Fruit fly (Drosophila melanogaster) whole organism, embryonic: Measurements from ENCODE around the gene CG5235.

Experiments used
- BtbVII ChIP-seq: fragments of 200-800 bp; sonication (Bioruptor generic); optimal IDR thresholded peaks from 3 replicates; lab custom pipeline; 2017; ENCODE audit warnings: missing biosample characterization, mild to moderate bottlenecking, missing genetic modification characterization
- CG10565 ChIP-seq: fragments of 200-800 bp; sonication (Bioruptor generic); optimal IDR thresholded peaks from 3 replicates; lab custom pipeline; 2016; ENCODE audit warnings: missing biosample characterization, mild to moderate bottlenecking, missing genetic modification characterization
- CG11085 ChIP-seq: fragments of 200-800 bp; sonication (Bioruptor generic); IDR thresholded peaks from 2 replicates; pipeline ENCODE4 v1.3.6; 2022; ENCODE audit warnings: missing biosample characterization, missing genetic modification characterization
- CG11093 ChIP-seq: fragments of 200-800 bp; sonication (Bioruptor generic); IDR thresholded peaks from 3 replicates; pipeline ENCODE4 v1.3.6; 2022; ENCODE audit warnings: missing biosample characterization, missing genetic modification characterization
- CG11398 ChIP-seq: fragments of 200-800 bp; sonication (Bioruptor generic); optimal IDR thresholded peaks from 2 replicates; lab custom pipeline; 2016; ENCODE audit warnings: missing biosample characterization, missing genetic modification characterization
- CG11560 ChIP-seq: fragments of 200-800 bp; sonication (Bioruptor generic); IDR thresholded peaks from 3 replicates; pipeline ENCODE4 v1.3.6; 2022; ENCODE audit warnings: missing biosample characterization, missing genetic modification characterization
- CG13775 ChIP-seq: fragments of 200-800 bp; sonication (Bioruptor generic); optimal IDR thresholded peaks from 3 replicates; lab custom pipeline; 2017; ENCODE audit warnings: missing biosample characterization, mild to moderate bottlenecking, missing genetic modification characterization
- CG14710 ChIP-seq: fragments of 200-800 bp; sonication (Bioruptor generic); optimal IDR thresholded peaks from 3 replicates; lab custom pipeline; 2019; ENCODE audit warnings: missing biosample characterization, mild to moderate bottlenecking, missing genetic modification characterization, moderate library complexity
- CG15479 ChIP-seq: fragments of 200-800 bp; sonication (Bioruptor generic); optimal IDR thresholded peaks from 3 replicates; lab custom pipeline; 2019; ENCODE audit warnings: missing biosample characterization, mild to moderate bottlenecking, missing genetic modification characterization, moderate library complexity
- CG17802 ChIP-seq: fragments of 200-800 bp; sonication (Bioruptor generic); optimal IDR thresholded peaks from 2 replicates; lab custom pipeline; 2018; ENCODE audit warnings: missing biosample characterization, mild to moderate bottlenecking, missing genetic modification characterization, moderate library complexity
- CG17829 ChIP-seq: fragments of 200-800 bp; optimal IDR thresholded peaks from 2 replicates; lab custom pipeline; 2019; ENCODE audit warnings: missing biosample characterization, mild to moderate bottlenecking, missing genetic modification characterization, moderate library complexity
- CG18262 ChIP-seq: fragments of 200-800 bp; optimal IDR thresholded peaks from 3 replicates; lab custom pipeline; 2019; ENCODE audit warnings: missing biosample characterization, mild to moderate bottlenecking, missing genetic modification characterization, moderate library complexity
- CG18476 ChIP-seq: fragments of 200-800 bp; sonication (Bioruptor generic); optimal IDR thresholded peaks from 2 replicates; lab custom pipeline; 2016; ENCODE audit warnings: missing biosample characterization, mild to moderate bottlenecking, missing genetic modification characterization
- CG2116 ChIP-seq: fragments of 200-800 bp; sonication (Bioruptor generic); optimal IDR thresholded peaks from 3 replicates; lab custom pipeline; 2018; ENCODE audit warnings: missing biosample characterization, mild to moderate bottlenecking, missing genetic modification characterization
- CG2889 ChIP-seq: fragments of 200-800 bp; sonication (Bioruptor generic); IDR thresholded peaks from 3 replicates; pipeline ENCODE4 v1.3.6; 2022; ENCODE audit warnings: missing biosample characterization, missing genetic modification characterization
- CG32532 ChIP-seq: fragments of 200-800 bp; sonication (Bioruptor generic); IDR thresholded peaks from 2 replicates; pipeline ENCODE4 v1.3.6; 2022; ENCODE audit warnings: missing biosample characterization, missing genetic modification characterization
- CG3407 ChIP-seq: fragments of 200-800 bp; sonication (Bioruptor generic); optimal IDR thresholded peaks from 2 replicates; lab custom pipeline; 2018; ENCODE audit warnings: missing biosample characterization, mild to moderate bottlenecking, missing genetic modification characterization
- CG3838 ChIP-seq: fragments of 200-800 bp; sonication (Bioruptor generic); optimal IDR thresholded peaks from 3 replicates; lab custom pipeline; 2016; ENCODE audit warnings: missing biosample characterization, missing genetic modification characterization
- CG4854 ChIP-seq: fragments of 200-800 bp; sonication (Bioruptor generic); optimal IDR thresholded peaks from 2 replicates; lab custom pipeline; 2016; ENCODE audit warnings: missing biosample characterization, missing genetic modification characterization, inconsistent platforms
- CG5245 ChIP-seq: fragments of 200-800 bp; sonication (Bioruptor generic); optimal IDR thresholded peaks from 3 replicates; lab custom pipeline; 2016; ENCODE audit warnings: missing biosample characterization, missing genetic modification characterization
- CG7963 ChIP-seq: fragments of 200-800 bp; sonication (Bioruptor generic); IDR thresholded peaks from 3 replicates; pipeline ENCODE4 v1.3.6; 2022; ENCODE audit warnings: missing biosample characterization, missing genetic modification characterization; ENCODE audit not compliant: partially characterized antibody
- CG8089 ChIP-seq: fragments of 200-800 bp; sonication (Bioruptor generic); optimal IDR thresholded peaks from 3 replicates; lab custom pipeline; 2016; ENCODE audit warnings: missing biosample characterization, missing genetic modification characterization
- CG8924 ChIP-seq: fragments of 200-800 bp; optimal IDR thresholded peaks from 3 replicates; lab custom pipeline; 2019; ENCODE audit warnings: missing biosample characterization, mild to moderate bottlenecking, missing genetic modification characterization, moderate library complexity
- CG9727 ChIP-seq: fragments of 200-800 bp; sonication (Bioruptor generic); optimal IDR thresholded peaks from 3 replicates; lab custom pipeline; 2017; ENCODE audit warnings: missing biosample characterization, mild to moderate bottlenecking, missing genetic modification characterization
- CTCF ChIP-seq: fragments of 200-800 bp; sonication (Bioruptor generic); optimal IDR thresholded peaks from 2 replicates; lab custom pipeline; 2017; ENCODE audit warnings: missing biosample characterization, mild to moderate bottlenecking, missing genetic modification characterization, moderate library complexity
- Dad ChIP-seq: fragments of 200-800 bp; sonication (Bioruptor generic); optimal IDR thresholded peaks from 3 replicates; lab custom pipeline; 2016; ENCODE audit warnings: missing biosample characterization, missing genetic modification characterization
- Elba2 ChIP-seq: fragments of 200-800 bp; sonication (Bioruptor generic); optimal IDR thresholded peaks from 3 replicates; lab custom pipeline; 2016; ENCODE audit warnings: missing biosample characterization, missing genetic modification characterization
- HLH4C ChIP-seq: fragments of 200-800 bp; sonication (Bioruptor generic); IDR thresholded peaks from 3 replicates; pipeline ENCODE4 v1.3.6; 2022; ENCODE audit warnings: missing biosample characterization, missing genetic modification characterization; ENCODE audit not compliant: partially characterized antibody
- HmgZ ChIP-seq: fragments of 200-800 bp; sonication (Bioruptor generic); optimal IDR thresholded peaks from 2 replicates; lab custom pipeline; 2018; ENCODE audit warnings: missing biosample characterization, mild to moderate bottlenecking, missing genetic modification characterization
- MBD-R2 ChIP-seq: fragments of 200-800 bp; sonication (Bioruptor generic); IDR thresholded peaks from 2 replicates; pipeline ENCODE4 v1.3.6; 2022; ENCODE audit warnings: missing biosample characterization, missing genetic modification characterization
- Scr ChIP-seq: fragments of 200-800 bp; sonication (Bioruptor generic); IDR thresholded peaks from 2 replicates; pipeline ENCODE4 v1.3.6; 2022; ENCODE audit warnings: missing biosample characterization, missing genetic modification characterization; ENCODE audit not compliant: partially characterized antibody
- Usf ChIP-seq: fragments of 200-800 bp; sonication (Bioruptor generic); optimal IDR thresholded peaks from 2 replicates; lab custom pipeline; 2017; ENCODE audit warnings: missing genotype, missing biosample characterization, missing genetic modification characterization
- ash1 ChIP-seq: fragments of 200-800 bp; sonication (Bioruptor generic); optimal IDR thresholded peaks from 2 replicates; lab custom pipeline; 2018; ENCODE audit warnings: missing biosample characterization, mild to moderate bottlenecking, missing genetic modification characterization
- az2 ChIP-seq: fragments of 200-800 bp; sonication (Bioruptor generic); optimal IDR thresholded peaks from 3 replicates; lab custom pipeline; 2016; ENCODE audit warnings: missing biosample characterization, missing genetic modification characterization
- bcd ChIP-seq: fragments of 200-800 bp; sonication (Bioruptor generic); optimal IDR thresholded peaks from 2 replicates; lab custom pipeline; 2017; ENCODE audit warnings: missing biosample characterization, mild to moderate bottlenecking, missing genetic modification characterization
- cad ChIP-seq: fragments of >200 bp; optimal IDR thresholded peaks from 2 replicates; lab custom pipeline; 2017; ENCODE audit warnings: missing biosample characterization, missing genetic modification characterization
- cato ChIP-seq: fragments of 200-800 bp; sonication (Bioruptor generic); optimal IDR thresholded peaks from 2 replicates; lab custom pipeline; 2016; ENCODE audit warnings: missing biosample characterization, missing genetic modification characterization, borderline replicate concordance
- chif ChIP-seq, 2 experiments: fragments of 200-800 bp; sonication (Bioruptor generic); optimal IDR thresholded peaks; 3 replicates each; lab custom pipeline; 2016; ENCODE audit warnings: missing biosample characterization in 2 of 2, missing genetic modification characterization in 2 of 2
- exex ChIP-seq: fragments of 200-800 bp; sonication (Bioruptor generic); optimal IDR thresholded peaks from 4 replicates; lab custom pipeline; 2018; ENCODE audit warnings: missing biosample characterization, mild to moderate bottlenecking, missing genetic modification characterization, moderate library complexity
- gce ChIP-seq: fragments of 200-800 bp; sonication (Bioruptor generic); IDR thresholded peaks from 3 replicates; pipeline ENCODE4 v1.3.6; 2022; ENCODE audit warnings: missing biosample characterization, missing genetic modification characterization
- hbn ChIP-seq: fragments of 200-800 bp; sonication (Bioruptor generic); IDR thresholded peaks from 2 replicates; pipeline ENCODE4 v1.3.6; 2022; ENCODE audit warnings: missing biosample characterization, missing genetic modification characterization; ENCODE audit not compliant: partially characterized antibody
- kni ChIP-seq: fragments of 200-800 bp; sonication (Bioruptor generic); optimal IDR thresholded peaks from 3 replicates; lab custom pipeline; 2017; ENCODE audit warnings: mild to moderate bottlenecking, missing biosample characterization, missing genetic modification reagents, missing genetic modification characterization
- mld ChIP-seq: fragments of 200-800 bp; sonication (Bioruptor generic); IDR thresholded peaks from 3 replicates; pipeline ENCODE4 v1.3.6; 2022; ENCODE audit warnings: missing biosample characterization, missing genetic modification characterization; ENCODE audit not compliant: partially characterized antibody
- oc ChIP-seq: fragments of 200-800 bp; sonication (Bioruptor generic); optimal IDR thresholded peaks from 2 replicates; lab custom pipeline; 2018; ENCODE audit warnings: missing biosample characterization, mild to moderate bottlenecking, missing genetic modification characterization, moderate library complexity
- pum ChIP-seq: fragments of 200-800 bp; sonication (Bioruptor generic); optimal IDR thresholded peaks from 2 replicates; lab custom pipeline; 2016; ENCODE audit warnings: missing biosample characterization, missing genetic modification characterization
- sima ChIP-seq: fragments of 200-800 bp; sonication (Bioruptor generic); optimal IDR thresholded peaks from 2 replicates; lab custom pipeline; 2016; ENCODE audit warnings: missing biosample characterization, missing genetic modification characterization
- slbo ChIP-seq: fragments of 200-800 bp; sonication (Bioruptor generic); IDR thresholded peaks from 2 replicates; pipeline ENCODE4 v1.3.6; 2022; ENCODE audit warnings: missing biosample characterization, missing genetic modification characterization
- so ChIP-seq: fragments of 200-800 bp; sonication (Bioruptor generic); IDR thresholded peaks from 3 replicates; pipeline ENCODE4 v1.3.6; 2022; ENCODE audit warnings: missing biosample characterization, missing genetic modification characterization
- tin ChIP-seq: fragments of 200-800 bp; sonication (Bioruptor generic); optimal IDR thresholded peaks from 3 replicates; lab custom pipeline; 2016; ENCODE audit warnings: missing biosample characterization, missing genetic modification characterization
- ttk ChIP-seq: fragments of 200-800 bp; sonication (Bioruptor generic); IDR thresholded peaks from 2 replicates; pipeline ENCODE4 v2.1.2; 2022; ENCODE audit warnings: missing biosample characterization, missing genetic modification characterization

Gene CG5235

dm6 chr3L:16131264-16132066 is 41.3 kb upstream of the CG5235 start, which contains the start of the genes Trs20 and elg1 (continued):
- TF ChIP-seq CG17802 (tag; lab: Kevin White, UChicago) = no peak
- peak; percentile 29 for TF ChIP-seq az2 (GFP tag; lab: Kevin White, UChicago)
- TF ChIP-seq MBD-R2 (GFP tag; lab: Robert Waterston, UW) = peak; percentile 66
- TF ChIP-seq CG13775 = peak; percentile 41
- peak; percentile 10 for TF ChIP-seq HmgZ (tag; lab: Kevin White, UChicago)
- peak; percentile 80 for TF ChIP-seq CG18262 (tag; lab: Kevin White, UChicago)
- peak; percentile 75 for TF ChIP-seq CG17829
- peak; percentile 15 for TF ChIP-seq cato (GFP tag; lab: Kevin White, UChicago)
- no peak for TF ChIP-seq CG18476 (GFP tag; lab: Kevin White, UChicago)
- no peak for TF ChIP-seq gce (GFP tag; lab: Robert Waterston, UW)
- TF ChIP-seq CG15479 (GFP tag; lab: Kevin White, UChicago) = no peak
- no peak for TF ChIP-seq CG3407
- TF ChIP-seq so = no peak
- TF ChIP-seq Usf (GFP tag; lab: Kevin White, UChicago) = no peak
- TF ChIP-seq oc = no peak
- TF ChIP-seq kni (GFP tag; lab: Kevin White, UChicago) = peak; percentile 5
- TF ChIP-seq CG7963 (GFP tag; lab: Robert Waterston, UW) = no peak
- TF ChIP-seq Elba2 (GFP tag; lab: Kevin White, UChicago) = peak; percentile 4
- peak; percentile 53 for TF ChIP-seq CG9727 (GFP tag; lab: Kevin White, UChicago)
- TF ChIP-seq BtbVII (GFP tag; lab: Kevin White, UChicago) = no peak
- no peak for TF ChIP-seq Dad (GFP tag; lab: Kevin White, UChicago)
- TF ChIP-seq CG14710 (tag; lab: Kevin White, UChicago) = peak; percentile 77
- no peak for TF ChIP-seq CG11085 (GFP tag; lab: Robert Waterston, UW)
- TF ChIP-seq bcd (GFP tag; lab: Kevin White, UChicago) = peak; percentile 2
- no peak for TF ChIP-seq CG11093 (GFP tag; lab: Robert Waterston, UW)
- TF ChIP-seq cad (GFP tag; lab: Kevin White, UChicago) = no peak
- TF ChIP-seq CG8089 (GFP tag; lab: Kevin White, UChicago) = no peak
- TF ChIP-seq CG11398 (GFP tag; lab: Kevin White, UChicago) = no peak
- TF ChIP-seq CG2116 (GFP tag; lab: Kevin White, UChicago) = peak; percentile 39
- TF ChIP-seq pum (GFP tag; lab: Kevin White, UChicago) = no peak
- no peak for TF ChIP-seq CG2889 (GFP tag; lab: Robert Waterston, UW)
- TF ChIP-seq CG3838 = no peak
- no peak for TF ChIP-seq Scr (GFP tag; lab: Robert Waterston, UW)
- no peak for TF ChIP-seq ttk (GFP tag; lab: Robert Waterston, UW)
- no peak for TF ChIP-seq ash1
- TF ChIP-seq chif (GFP tag; optimal IDR thresholded peaks at IDR 0.05; lab: Kevin White, UChicago) = no peak
- TF ChIP-seq CG32532 = peak; percentile 26; the same call in 1 of the 2 replicates
- peak; percentile 54 for TF ChIP-seq exex
- peak; percentile 6 for TF ChIP-seq CG5245 (GFP tag; lab: Kevin White, UChicago)
- no peak for TF ChIP-seq CG10565 (GFP tag; lab: Kevin White, UChicago)
- TF ChIP-seq sima (GFP tag; lab: Kevin White, UChicago) = no peak
- peak; percentile 84 for TF ChIP-seq CG8924 (tag; lab: Kevin White, UChicago)
- TF ChIP-seq CG11560 (tag; lab: Robert Waterston, UW) = no peak
- TF ChIP-seq HLH4C = no peak
- TF ChIP-seq hbn (GFP tag; lab: Robert Waterston, UW) = no peak
- TF ChIP-seq slbo (GFP tag; lab: Robert Waterston, UW) = peak; percentile 59; the same call in 1 of the 2 replicates
- no peak for TF ChIP-seq CTCF (GFP tag; lab: Kevin White, UChicago)
- no peak for TF ChIP-seq mld (GFP tag; lab: Robert Waterston, UW)
- TF ChIP-seq CG4854 (GFP tag; lab: Kevin White, UChicago) = no peak
- TF ChIP-seq tin (GFP tag; lab: Kevin White, UChicago) = peak; percentile 24
